Fruit fly (Drosophila melanogaster) whole organism, embryonic: ENCODE measurements around the gene Sgp.

Experiments
- B-H2 ChIP-seq: fragments of 200-800 bp; sonication (Bioruptor generic); optimal IDR thresholded peaks from 2 replicates; lab custom pipeline; 2018; ENCODE audit warnings: missing biosample characterization, mild to moderate bottlenecking, missing genetic modification characterization
- BEAF-32 ChIP-seq: fragments of 200-800 bp; sonication (Bioruptor generic); optimal IDR thresholded peaks from 3 replicates; lab custom pipeline; 2017; ENCODE audit warnings: missing biosample characterization, missing genetic modification characterization, mild to moderate bottlenecking, moderate library complexity, missing genetic modification reagents
- Bgb ChIP-seq: fragments of 200-800 bp; sonication (Bioruptor generic); IDR thresholded peaks from 2 replicates; pipeline ENCODE4 v1.3.6; 2022; ENCODE audit warnings: missing biosample characterization, missing genetic modification characterization; ENCODE audit not compliant: partially characterized antibody
- CG10209 ChIP-seq: fragments of 200-800 bp; sonication (Bioruptor generic); optimal IDR thresholded peaks from 3 replicates; lab custom pipeline; 2017; ENCODE audit warnings: missing biosample characterization, mild to moderate bottlenecking, missing genetic modification characterization, missing genetic modification reagents
- CG11504 ChIP-seq: fragments of 200-800 bp; sonication (Bioruptor generic); optimal IDR thresholded peaks from 3 replicates; lab custom pipeline; 2019; ENCODE audit warnings: missing biosample characterization, mild to moderate bottlenecking, missing genetic modification characterization, moderate library complexity
- CG11723 ChIP-seq: fragments of 200-800 bp; sonication (Bioruptor generic); optimal IDR thresholded peaks from 2 replicates; lab custom pipeline; 2017; ENCODE audit warnings: missing biosample characterization, mild to moderate bottlenecking, missing genetic modification characterization
- CG14710 ChIP-seq: fragments of 200-800 bp; sonication (Bioruptor generic); optimal IDR thresholded peaks from 3 replicates; lab custom pipeline; 2019; ENCODE audit warnings: missing biosample characterization, mild to moderate bottlenecking, missing genetic modification characterization, moderate library complexity
- CG15514 ChIP-seq: fragments of 200-800 bp; sonication (Bioruptor generic); optimal IDR thresholded peaks from 3 replicates; lab custom pipeline; 2017; ENCODE audit warnings: missing biosample characterization, missing genetic modification characterization, mild to moderate bottlenecking, moderate library complexity, missing genetic modification reagents
- CG15601 ChIP-seq: fragments of 200-800 bp; sonication (Bioruptor generic); optimal IDR thresholded peaks from 3 replicates; lab custom pipeline; 2019; ENCODE audit warnings: missing biosample characterization, mild to moderate bottlenecking, missing genetic modification characterization, moderate library complexity
- CG3163 ChIP-seq: fragments of 200-800 bp; sonication (Bioruptor generic); optimal IDR thresholded peaks from 3 replicates; lab custom pipeline; 2016; ENCODE audit warnings: missing biosample characterization, missing genetic modification characterization
- CG33213 ChIP-seq: fragments of 200-800 bp; sonication (Bioruptor generic); optimal IDR thresholded peaks from 3 replicates; lab custom pipeline; 2016; ENCODE audit warnings: missing biosample characterization, missing genetic modification characterization
- CG4360 ChIP-seq: fragments of 200-800 bp; sonication (Bioruptor generic); IDR thresholded peaks from 2 replicates; pipeline ENCODE4 v1.3.6; 2022; ENCODE audit warnings: missing biosample characterization, missing genetic modification characterization
- CG6791 ChIP-seq: fragments of 200-800 bp; sonication (Bioruptor generic); IDR thresholded peaks from 3 replicates; pipeline ENCODE4 v1.3.6; 2022; ENCODE audit warnings: missing biosample characterization, missing genetic modification characterization; ENCODE audit not compliant: partially characterized antibody
- CG7271 ChIP-seq: fragments of 200-800 bp; sonication (Bioruptor generic); optimal IDR thresholded peaks from 2 replicates; lab custom pipeline; 2018; ENCODE audit warnings: missing biosample characterization, mild to moderate bottlenecking, missing genetic modification characterization, moderate library complexity
- CG8765 ChIP-seq: fragments of 200-800 bp; sonication (Bioruptor generic); IDR thresholded peaks from 2 replicates; pipeline ENCODE4 v1.3.6; 2022; ENCODE audit warnings: missing biosample characterization, missing genetic modification characterization
- CG9817 ChIP-seq: fragments of 200-800 bp; sonication (Bioruptor generic); optimal IDR thresholded peaks from 2 replicates; lab custom pipeline; 2018; ENCODE audit warnings: missing biosample characterization, mild to moderate bottlenecking, missing genetic modification characterization, moderate library complexity
- CHES-1-like ChIP-seq: fragments of 200-800 bp; sonication (Bioruptor generic); optimal IDR thresholded peaks from 2 replicates; lab custom pipeline; 2016; ENCODE audit warnings: missing biosample characterization, missing genetic modification characterization
- D19A ChIP-seq: fragments of 200-800 bp; optimal IDR thresholded peaks from 3 replicates; lab custom pipeline; 2019; ENCODE audit warnings: missing biosample characterization, mild to moderate bottlenecking, missing genetic modification characterization, moderate library complexity
- Ets97D ChIP-seq: fragments of 200-800 bp; sonication (Bioruptor generic); optimal IDR thresholded peaks from 3 replicates; lab custom pipeline; 2016; ENCODE audit warnings: missing biosample characterization, missing genetic modification characterization
- Gsc ChIP-seq: fragments of 200-800 bp; sonication (Bioruptor generic); IDR thresholded peaks from 2 replicates; pipeline ENCODE4 v1.3.6; 2022; ENCODE audit warnings: missing biosample characterization, missing genetic modification characterization
- HmgD ChIP-seq: fragments of 200-800 bp; sonication (Bioruptor generic); optimal IDR thresholded peaks from 3 replicates; lab custom pipeline; 2016; ENCODE audit warnings: missing biosample characterization, missing genetic modification characterization
- Hsf ChIP-seq: fragments of 200-800 bp; sonication (Bioruptor generic); optimal IDR thresholded peaks from 3 replicates; lab custom pipeline; 2016; ENCODE audit warnings: missing biosample characterization, missing genetic modification characterization
- MBD-R2 ChIP-seq: fragments of 200-800 bp; sonication (Bioruptor generic); IDR thresholded peaks from 2 replicates; pipeline ENCODE4 v1.3.6; 2022; ENCODE audit warnings: missing biosample characterization, missing genetic modification characterization
- NC2β ChIP-seq: fragments of 200-800 bp; sonication (Bioruptor generic); optimal IDR thresholded peaks from 2 replicates; lab custom pipeline; 2016; ENCODE audit warnings: missing biosample characterization, missing genetic modification characterization
- Nf-YB ChIP-seq: fragments of 200-800 bp; sonication (Bioruptor generic); optimal IDR thresholded peaks from 3 replicates; lab custom pipeline; 2019; ENCODE audit warnings: missing biosample characterization, mild to moderate bottlenecking, missing genetic modification characterization, moderate library complexity
- Pdp1 ChIP-seq, 2 experiments: fragments of 200-800 bp; sonication (Bioruptor generic); optimal IDR thresholded peaks; 3 replicates each; lab custom pipeline; 2016; ENCODE audit warnings: missing biosample characterization in 2 of 2, missing genetic modification characterization in 2 of 2, mild to moderate bottlenecking in 1 of 2, moderate library complexity in 1 of 2
- Ssrp ChIP-seq: fragments of 200-800 bp; sonication (Bioruptor generic); optimal IDR thresholded peaks from 2 replicates; lab custom pipeline; 2018; ENCODE audit warnings: missing biosample characterization, mild to moderate bottlenecking, missing genetic modification characterization, moderate library complexity
- Trl ChIP-seq, 3 experiments: fragments of >200 bp in 2 of 3; fragments of 200-800 bp in 1 of 3; sonication (Bioruptor generic) in 1 of 3; optimal IDR thresholded peaks; 2 replicates in 1 of 3; 3 replicates in 2 of 3; lab custom pipeline; 2016 to 2017; ENCODE audit warnings: missing biosample characterization in 1 of 3, missing genetic modification characterization in 1 of 3
- Vsx1 ChIP-seq: fragments of 200-800 bp; sonication (Bioruptor generic); optimal IDR thresholded peaks from 2 replicates; lab custom pipeline; 2017; ENCODE audit warnings: missing biosample characterization, mild to moderate bottlenecking, missing genetic modification characterization, missing genetic modification reagents
- Xrp1 ChIP-seq: fragments of 200-800 bp; sonication (Bioruptor generic); IDR thresholded peaks from 2 replicates; pipeline ENCODE4 v1.3.6; 2022; ENCODE audit warnings: missing biosample characterization, missing genetic modification characterization
- amos ChIP-seq: fragments of 200-800 bp; sonication (Bioruptor generic); IDR thresholded peaks from 2 replicates; pipeline ENCODE4 v1.3.6; 2022; ENCODE audit warnings: missing biosample characterization, missing genetic modification characterization; ENCODE audit not compliant: partially characterized antibody
- bcd ChIP-seq: fragments of 200-800 bp; sonication (Bioruptor generic); optimal IDR thresholded peaks from 2 replicates; lab custom pipeline; 2017; ENCODE audit warnings: missing biosample characterization, mild to moderate bottlenecking, missing genetic modification characterization
- cad ChIP-seq: fragments of >200 bp; optimal IDR thresholded peaks from 2 replicates; lab custom pipeline; 2017; ENCODE audit warnings: missing biosample characterization, missing genetic modification characterization
- cg ChIP-seq: fragments of 200-800 bp; sonication (Bioruptor generic); optimal IDR thresholded peaks from 3 replicates; lab custom pipeline; 2019; ENCODE audit warnings: missing biosample characterization, mild to moderate bottlenecking, missing genetic modification characterization, moderate library complexity
- chinmo ChIP-seq: fragments of 200-800 bp; sonication (Bioruptor generic); IDR thresholded peaks from 4 replicates; pipeline ENCODE4 v1.3.6; 2022; ENCODE audit warnings: missing biosample characterization, missing genetic modification characterization; ENCODE audit not compliant: partially characterized antibody
- crol ChIP-seq: fragments of 200-800 bp; sonication (Bioruptor generic); IDR thresholded peaks from 2 replicates; pipeline ENCODE4 v1.3.6; 2022; ENCODE audit warnings: missing biosample characterization, missing genetic modification characterization
- dm ChIP-seq: fragments of 200-800 bp; sonication (Bioruptor generic); optimal IDR thresholded peaks from 3 replicates; lab custom pipeline; 2016; ENCODE audit warnings: missing biosample characterization, missing genetic modification characterization
- fd96Cb ChIP-seq: fragments of 200-800 bp; sonication (Bioruptor generic); optimal IDR thresholded peaks from 2 replicates; lab custom pipeline; 2018; ENCODE audit warnings: missing biosample characterization, mild to moderate bottlenecking, missing genetic modification characterization, moderate library complexity
- gcm2 ChIP-seq: fragments of 200-800 bp; sonication (Bioruptor generic); optimal IDR thresholded peaks from 2 replicates; lab custom pipeline; 2016; ENCODE audit warnings: missing biosample characterization, missing genetic modification characterization
- grn ChIP-seq: fragments of 200-800 bp; sonication (Bioruptor generic); optimal IDR thresholded peaks from 3 replicates; lab custom pipeline; 2017; ENCODE audit warnings: missing biosample characterization, missing genetic modification characterization
- hkb ChIP-seq, 2 experiments: fragments of 200-800 bp in 1 of 2; fragments of >200 bp in 1 of 2; sonication (Bioruptor generic) in 1 of 2; IDR thresholded peaks in 1 of 2; optimal IDR thresholded peaks in 1 of 2; 2 replicates each; pipeline versions ENCODE4 v1.3.6 to Lab custom; 2017 to 2022; ENCODE audit warnings: missing biosample characterization in 1 of 2, missing genetic modification characterization in 1 of 2
- klu ChIP-seq: fragments of 200-800 bp; sonication (Bioruptor generic); IDR thresholded peaks from 2 replicates; pipeline ENCODE4 v1.3.6; 2022; ENCODE audit warnings: missing biosample characterization, missing genetic modification characterization
- oc ChIP-seq: fragments of 200-800 bp; sonication (Bioruptor generic); optimal IDR thresholded peaks from 2 replicates; lab custom pipeline; 2018; ENCODE audit warnings: missing biosample characterization, mild to moderate bottlenecking, missing genetic modification characterization, moderate library complexity
- pan ChIP-seq, 4 experiments: fragments of >200 bp in 3 of 4; fragments of 200-800 bp in 1 of 4; sonication (Bioruptor generic) in 1 of 4; optimal IDR thresholded peaks in 3 of 4; IDR thresholded peaks in 1 of 4; 2 replicates each; pipeline versions ENCODE4 v1.3.6 to Lab custom; 2017 to 2022; ENCODE audit warnings: missing biosample characterization in 2 of 4, missing genetic modification characterization in 2 of 4, mixed read lengths in 1 of 4
- sens ChIP-seq: fragments of 200-800 bp; sonication (Bioruptor generic); peaks from one replicate; lab custom pipeline; 2016; ENCODE audit warnings: missing biosample characterization, missing genetic modification characterization
- sens-2 ChIP-seq: fragments of 200-800 bp; sonication (Bioruptor generic); IDR thresholded peaks from 2 replicates; pipeline ENCODE4 v1.3.6; 2022; ENCODE audit warnings: missing biosample characterization, missing genetic modification characterization
- tio ChIP-seq: fragments of 200-800 bp; sonication (Bioruptor generic); optimal IDR thresholded peaks from 2 replicates; lab custom pipeline; 2017; ENCODE audit warnings: missing biosample characterization, missing genetic modification characterization, inconsistent platforms
- usp ChIP-seq: fragments of >200 bp; optimal IDR thresholded peaks from 2 replicates; lab custom pipeline; 2017; ENCODE audit warnings: missing biosample characterization, missing genetic modification characterization
- yki ChIP-seq: fragments of >200 bp; optimal IDR thresholded peaks from 3 replicates; lab custom pipeline; 2018

The Sgp gene

DNA sequence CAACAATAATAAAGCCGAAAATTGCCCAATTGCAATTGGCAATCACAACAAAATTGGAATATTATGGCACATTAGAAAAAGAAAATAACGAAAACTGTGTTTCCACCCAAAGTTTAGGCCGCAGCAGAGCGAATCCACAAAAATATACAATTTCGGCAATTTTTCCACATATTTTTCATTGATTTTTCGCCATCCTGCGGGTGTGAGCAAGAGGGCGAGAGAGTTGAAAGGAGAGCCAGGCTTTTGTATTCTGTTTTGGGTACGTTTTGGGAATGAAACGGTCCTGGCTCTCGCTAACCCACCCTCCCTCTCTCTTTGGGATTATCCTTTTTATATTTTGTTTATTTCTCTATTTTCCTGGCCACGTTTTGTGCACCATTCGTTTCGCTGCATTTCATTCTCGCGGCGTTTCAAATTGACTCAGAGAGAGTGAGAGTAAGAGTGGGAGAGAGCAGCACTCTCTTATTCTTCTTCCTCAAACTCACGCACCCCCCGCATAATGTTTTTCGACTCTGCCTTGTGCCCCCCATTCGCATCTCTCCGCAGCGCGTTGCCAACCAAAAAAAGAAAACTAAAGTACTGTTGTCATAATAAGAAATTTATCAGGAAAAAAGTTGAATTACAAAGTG lies 24.4 kb downstream of the Sgp start:
- TF ChIP-seq CG14710 (tag; lab: Kevin White, UChicago), result no peak
- TF ChIP-seq crol, result peak; percentile 87
- no peak for TF ChIP-seq Hsf
- peak; percentile 36 for TF ChIP-seq sens (GFP tag; lab: Kevin White, UChicago)
- TF ChIP-seq CG6791 (GFP tag; lab: Robert Waterston, UW), result no peak
- no peak for TF ChIP-seq klu (GFP tag; lab: Robert Waterston, UW)
- peak; percentile 87 to 99 for TF ChIP-seq Trl (optimal IDR thresholded peaks at IDR 0.05; lab: Kevin White, UChicago)
- TF ChIP-seq Trl (GFP tag; optimal IDR thresholded peaks at IDR 0.05; lab: Kevin White, UChicago), result peak; percentile 30
- peak; percentile 12 for TF ChIP-seq CG15601 (tag; lab: Kevin White, UChicago)
- no peak for TF ChIP-seq Vsx1 (GFP tag; lab: Kevin White, UChicago)
- TF ChIP-seq CG8765 (GFP tag; lab: Robert Waterston, UW), result no peak
- TF ChIP-seq yki (lab: Kevin White, UChicago), result peak; percentile 94
- no peak for TF ChIP-seq hkb (optimal IDR thresholded peaks at IDR 0.05; lab: Kevin White, UChicago)
- no peak for TF ChIP-seq hkb (GFP tag; IDR thresholded peaks at IDR 0.05; lab: Robert Waterston, UW)
- TF ChIP-seq dm, result no peak
- no peak for TF ChIP-seq cad (GFP tag; lab: Kevin White, UChicago)
- no peak for TF ChIP-seq CG10209 (GFP tag; lab: Kevin White, UChicago)
- TF ChIP-seq CG3163, result peak; percentile 85
- no peak for TF ChIP-seq CG4360 (GFP tag; lab: Robert Waterston, UW)
- peak in 1 of 2 experiments; percentile 38 for TF ChIP-seq Pdp1 (GFP tag; optimal IDR thresholded peaks at IDR 0.05; lab: Kevin White, UChicago)
- TF ChIP-seq oc, result peak; percentile 44
- peak; percentile 48; the same call in 1 of the 4 replicates for TF ChIP-seq chinmo (GFP tag; lab: Robert Waterston, UW)
- peak; percentile 24 for TF ChIP-seq D19A (tag; lab: Kevin White, UChicago)
- TF ChIP-seq CHES-1-like, result no peak
- no peak for TF ChIP-seq CG11723 (GFP tag; lab: Kevin White, UChicago)
- no peak for TF ChIP-seq CG9817
- TF ChIP-seq HmgD (GFP tag; lab: Kevin White, UChicago), result no peak
- no peak for TF ChIP-seq usp (GFP tag; lab: Kevin White, UChicago)
- no peak for TF ChIP-seq Ets97D (GFP tag; lab: Kevin White, UChicago)
- no peak for TF ChIP-seq cg (GFP tag; lab: Kevin White, UChicago)
- no peak for TF ChIP-seq gcm2 (GFP tag; lab: Kevin White, UChicago)
- no peak for TF ChIP-seq pan (optimal IDR thresholded peaks at IDR 0.05; lab: Kevin White, UChicago)
- TF ChIP-seq pan (GFP tag; optimal IDR thresholded peaks at IDR 0.05 in 1 of 2, IDR thresholded peaks at IDR 0.05 in 1 of 2), result no peak
- TF ChIP-seq amos (GFP tag; lab: Robert Waterston, UW), result no peak
- no peak for TF ChIP-seq BEAF-32
- no peak for TF ChIP-seq B-H2
- no peak for TF ChIP-seq Xrp1 (GFP tag; lab: Robert Waterston, UW)
- TF ChIP-seq Nf-YB, result no peak
- TF ChIP-seq Ssrp, result no peak
- no peak for TF ChIP-seq CG11504 (tag; lab: Kevin White, UChicago)
- TF ChIP-seq CG33213 (GFP tag; lab: Kevin White, UChicago), result no peak
- no peak for TF ChIP-seq CG15514
- TF ChIP-seq sens-2 (GFP tag; lab: Robert Waterston, UW), result no peak
- no peak for TF ChIP-seq fd96Cb (tag; lab: Kevin White, UChicago)
- TF ChIP-seq tio (GFP tag; lab: Kevin White, UChicago), result no peak
- no peak for TF ChIP-seq bcd (GFP tag; lab: Kevin White, UChicago)
- peak; percentile 24; the same call in 1 of the 2 replicates for TF ChIP-seq MBD-R2 (GFP tag; lab: Robert Waterston, UW)
- no peak for TF ChIP-seq Gsc (GFP tag; lab: Robert Waterston, UW)
- TF ChIP-seq Bgb (GFP tag; lab: Robert Waterston, UW), result no peak
- no peak for TF ChIP-seq NC2β (GFP tag; lab: Kevin White, UChicago)
- peak; percentile 22 for TF ChIP-seq CG7271 (tag; lab: Kevin White, UChicago)
- no peak for TF ChIP-seq grn (GFP tag; lab: Kevin White, UChicago)
